Fruit fly (Drosophila melanogaster) whole organism, embryonic: ENCODE measurements around the gene AIMP2.

Experiments
- Awh ChIP-seq: fragments of 200-800 bp; sonication (Bioruptor generic); IDR thresholded peaks from 2 replicates; pipeline ENCODE4, ENCODE4 v1.3.6; 2022; ENCODE audit warnings: missing biosample characterization, missing genetic modification characterization
- CG10366 ChIP-seq: fragments of 200-800 bp; sonication (Bioruptor generic); IDR thresholded peaks from 2 replicates; pipeline ENCODE4 v1.3.6; 2022; ENCODE audit warnings: missing biosample characterization, missing genetic modification characterization
- CG12219 ChIP-seq: fragments of 200-800 bp; sonication (Bioruptor generic); optimal IDR thresholded peaks from 3 replicates; lab custom pipeline; 2018; ENCODE audit warnings: missing biosample characterization, mild to moderate bottlenecking, missing genetic modification characterization
- CG12659 ChIP-seq: fragments of 200-800 bp; sonication (Bioruptor generic); optimal IDR thresholded peaks from 3 replicates; lab custom pipeline; 2017; ENCODE audit warnings: mild to moderate bottlenecking, missing biosample characterization, missing genetic modification reagents, missing genetic modification characterization
- CG14050 ChIP-seq: fragments of 200-800 bp; sonication (Bioruptor generic); IDR thresholded peaks from 3 replicates; pipeline ENCODE4 v1.3.6; 2022; ENCODE audit warnings: missing biosample characterization, missing genetic modification characterization
- CG15696 ChIP-seq: fragments of 200-800 bp; sonication (Bioruptor generic); optimal IDR thresholded peaks from 2 replicates; lab custom pipeline; 2019; ENCODE audit warnings: missing biosample characterization, mild to moderate bottlenecking, missing genetic modification characterization, moderate library complexity
- CG17912 ChIP-seq: fragments of 200-800 bp; sonication (Bioruptor generic); optimal IDR thresholded peaks from 2 replicates; lab custom pipeline; 2018; ENCODE audit warnings: missing biosample characterization, mild to moderate bottlenecking, missing genetic modification characterization
- CG2199 ChIP-seq: fragments of 200-800 bp; sonication (Bioruptor generic); IDR thresholded peaks from 3 replicates; pipeline ENCODE4 v1.3.6; 2022; ENCODE audit warnings: missing biosample characterization, missing genetic modification characterization
- CG31441 ChIP-seq: fragments of 200-800 bp; sonication (Bioruptor generic); IDR thresholded peaks from 2 replicates; pipeline ENCODE4 v1.3.6; 2022; ENCODE audit warnings: missing biosample characterization, missing genetic modification characterization
- CG3847 ChIP-seq: fragments of 200-800 bp; sonication (Bioruptor generic); IDR thresholded peaks from 2 replicates; pipeline ENCODE4 v1.3.6; 2022; ENCODE audit warnings: missing biosample characterization, missing genetic modification characterization
- CG4360 ChIP-seq: fragments of 200-800 bp; sonication (Bioruptor generic); IDR thresholded peaks from 2 replicates; pipeline ENCODE4 v1.3.6; 2022; ENCODE audit warnings: missing biosample characterization, missing genetic modification characterization
- CG5180 ChIP-seq: fragments of 200-800 bp; sonication (Bioruptor generic); optimal IDR thresholded peaks from 3 replicates; lab custom pipeline; 2017; ENCODE audit warnings: missing biosample characterization, missing genetic modification characterization, mild to moderate bottlenecking, moderate library complexity, missing genetic modification reagents
- CG6765 ChIP-seq: fragments of 200-800 bp; sonication (Bioruptor generic); optimal IDR thresholded peaks from 3 replicates; lab custom pipeline; 2017; ENCODE audit warnings: missing biosample characterization, mild to moderate bottlenecking, missing genetic modification characterization
- CG6813 ChIP-seq: fragments of 200-800 bp; sonication (Bioruptor generic); optimal IDR thresholded peaks from 2 replicates; lab custom pipeline; 2017; ENCODE audit warnings: missing biosample characterization, missing genetic modification characterization, mild to moderate bottlenecking, moderate library complexity, missing genetic modification reagents
- CG6854 ChIP-seq: fragments of 200-800 bp; sonication (Bioruptor generic); optimal IDR thresholded peaks from 3 replicates; lab custom pipeline; 2017; ENCODE audit warnings: missing biosample characterization, mild to moderate bottlenecking, missing genetic modification characterization
- CG7372 ChIP-seq: fragments of 200-800 bp; sonication (Bioruptor generic); IDR thresholded peaks from 2 replicates; pipeline ENCODE4 v1.3.6; 2022; ENCODE audit warnings: missing biosample characterization, missing genetic modification characterization
- CG8359 ChIP-seq: fragments of 200-800 bp; sonication (Bioruptor generic); optimal IDR thresholded peaks from 2 replicates; lab custom pipeline; 2017; ENCODE audit warnings: missing biosample characterization, mild to moderate bottlenecking, missing genetic modification characterization, borderline replicate concordance
- CG8924 ChIP-seq: fragments of 200-800 bp; optimal IDR thresholded peaks from 3 replicates; lab custom pipeline; 2019; ENCODE audit warnings: missing biosample characterization, mild to moderate bottlenecking, missing genetic modification characterization, moderate library complexity
- CG9817 ChIP-seq: fragments of 200-800 bp; sonication (Bioruptor generic); optimal IDR thresholded peaks from 2 replicates; lab custom pipeline; 2018; ENCODE audit warnings: missing biosample characterization, mild to moderate bottlenecking, missing genetic modification characterization, moderate library complexity
- Dad ChIP-seq: fragments of 200-800 bp; sonication (Bioruptor generic); optimal IDR thresholded peaks from 3 replicates; lab custom pipeline; 2016; ENCODE audit warnings: missing biosample characterization, missing genetic modification characterization
- Elba2 ChIP-seq: fragments of 200-800 bp; sonication (Bioruptor generic); optimal IDR thresholded peaks from 3 replicates; lab custom pipeline; 2016; ENCODE audit warnings: missing biosample characterization, missing genetic modification characterization
- Hand ChIP-seq: fragments of 200-800 bp; sonication (Bioruptor generic); optimal IDR thresholded peaks from 2 replicates; lab custom pipeline; 2017; ENCODE audit warnings: mild to moderate bottlenecking, missing biosample characterization, missing genetic modification reagents, missing genetic modification characterization
- Hr51 ChIP-seq, 2 experiments: fragments of 200-800 bp; sonication (Bioruptor generic); optimal IDR thresholded peaks; 2 replicates in 1 of 2; 3 replicates in 1 of 2; lab custom pipeline; 2016 to 2018; ENCODE audit warnings: missing biosample characterization in 2 of 2, missing genetic modification characterization in 2 of 2, mild to moderate bottlenecking in 1 of 2, moderate library complexity in 1 of 2
- Poxn ChIP-seq: fragments of 200-800 bp; sonication (Bioruptor generic); IDR thresholded peaks from 2 replicates; pipeline ENCODE4 v1.3.6; 2022; ENCODE audit warnings: missing biosample characterization, missing genetic modification characterization
- Scr ChIP-seq: fragments of 200-800 bp; sonication (Bioruptor generic); IDR thresholded peaks from 2 replicates; pipeline ENCODE4 v1.3.6; 2022; ENCODE audit warnings: missing biosample characterization, missing genetic modification characterization; ENCODE audit not compliant: partially characterized antibody
- Side ChIP-seq: fragments of 200-800 bp; sonication (Bioruptor generic); optimal IDR thresholded peaks from 2 replicates; lab custom pipeline; 2016; ENCODE audit warnings: missing biosample characterization, missing genetic modification characterization
- Stat92E ChIP-seq, 3 experiments: fragments of >200 bp in 2 of 3; fragments of 200-800 bp in 1 of 3; sonication (Bioruptor generic) in 1 of 3; optimal IDR thresholded peaks; 2 replicates each; lab custom pipeline; 2017 to 2019; ENCODE audit warnings: missing biosample characterization in 3 of 3, missing genetic modification characterization in 3 of 3, mild to moderate bottlenecking in 1 of 3, moderate library complexity in 1 of 3
- ab ChIP-seq: fragments of 200-800 bp; sonication (Bioruptor generic); optimal IDR thresholded peaks from 2 replicates; lab custom pipeline; 2016; ENCODE audit warnings: missing biosample characterization, missing genetic modification characterization
- ac ChIP-seq: fragments of 200-800 bp; sonication (Bioruptor generic); optimal IDR thresholded peaks from 3 replicates; lab custom pipeline; 2017; ENCODE audit warnings: missing biosample characterization, mild to moderate bottlenecking, missing genetic modification characterization
- bowl ChIP-seq: fragments of 200-800 bp; sonication (Bioruptor generic); IDR thresholded peaks from 2 replicates; pipeline ENCODE4 v1.3.6; 2022; ENCODE audit warnings: missing biosample characterization, missing genetic modification characterization
- cato ChIP-seq: fragments of 200-800 bp; sonication (Bioruptor generic); optimal IDR thresholded peaks from 2 replicates; lab custom pipeline; 2016; ENCODE audit warnings: missing biosample characterization, missing genetic modification characterization, borderline replicate concordance
- dmrt99B ChIP-seq: fragments of 200-800 bp; sonication (Bioruptor generic); optimal IDR thresholded peaks from 2 replicates; lab custom pipeline; 2018; ENCODE audit warnings: missing biosample characterization, mild to moderate bottlenecking, missing genetic modification characterization, moderate library complexity
- hb ChIP-seq: fragments of 200-800 bp; sonication (Bioruptor generic); IDR thresholded peaks from 3 replicates; pipeline ENCODE4 v1.3.6; 2022; ENCODE audit warnings: missing biosample characterization, missing genetic modification characterization; ENCODE audit not compliant: partially characterized antibody
- lov ChIP-seq, 2 experiments: fragments of 200-800 bp in 1 of 2; fragments of >200 bp in 1 of 2; sonication (Bioruptor generic) in 1 of 2; IDR thresholded peaks in 1 of 2; optimal IDR thresholded peaks in 1 of 2; 2 replicates in 1 of 2; 3 replicates in 1 of 2; pipeline versions ENCODE4 v1.3.6 to Lab custom; 2017 to 2022; ENCODE audit warnings: missing biosample characterization in 1 of 2, missing genetic modification characterization in 1 of 2
- mam ChIP-seq: fragments of 200-800 bp; sonication (Bioruptor generic); optimal IDR thresholded peaks from 3 replicates; lab custom pipeline; 2016; ENCODE audit warnings: missing biosample characterization, missing genetic modification characterization
- oc ChIP-seq: fragments of 200-800 bp; sonication (Bioruptor generic); optimal IDR thresholded peaks from 2 replicates; lab custom pipeline; 2018; ENCODE audit warnings: missing biosample characterization, mild to moderate bottlenecking, missing genetic modification characterization, moderate library complexity
- onecut ChIP-seq: fragments of 200-800 bp; sonication (Bioruptor generic); IDR thresholded peaks from 2 replicates; pipeline ENCODE4 v1.3.6; 2022; ENCODE audit warnings: missing biosample characterization, missing genetic modification characterization
- phol ChIP-seq: fragments of 200-800 bp; sonication (Bioruptor generic); optimal IDR thresholded peaks from 3 replicates; lab custom pipeline; 2018; ENCODE audit warnings: missing biosample characterization, mild to moderate bottlenecking, missing genetic modification characterization, moderate library complexity
- pnt ChIP-seq: fragments of 200-800 bp; sonication (Bioruptor generic); optimal IDR thresholded peaks from 3 replicates; lab custom pipeline; 2016; ENCODE audit warnings: missing biosample characterization, missing genetic modification characterization
- seq ChIP-seq: fragments of 200-800 bp; sonication (Bioruptor generic); IDR thresholded peaks from 2 replicates; pipeline ENCODE4 v1.3.6; 2022; ENCODE audit warnings: missing biosample characterization, missing genetic modification characterization
- slbo ChIP-seq: fragments of 200-800 bp; sonication (Bioruptor generic); IDR thresholded peaks from 2 replicates; pipeline ENCODE4 v1.3.6; 2022; ENCODE audit warnings: missing biosample characterization, missing genetic modification characterization
- sug ChIP-seq: fragments of 200-800 bp; optimal IDR thresholded peaks from 2 replicates; lab custom pipeline; 2019; ENCODE audit warnings: missing biosample characterization, mild to moderate bottlenecking, missing genetic modification characterization, moderate library complexity
- z ChIP-seq: fragments of 200-800 bp; sonication (Bioruptor generic); IDR thresholded peaks from 3 replicates; pipeline ENCODE4 v1.3.6; 2022; ENCODE audit warnings: missing biosample characterization, missing genetic modification characterization
- zfh2 ChIP-seq: fragments of 200-800 bp; sonication (Bioruptor generic); optimal IDR thresholded peaks from 2 replicates; lab custom pipeline; 2016; ENCODE audit warnings: missing biosample characterization, missing genetic modification characterization

The AIMP2 gene

DNA sequence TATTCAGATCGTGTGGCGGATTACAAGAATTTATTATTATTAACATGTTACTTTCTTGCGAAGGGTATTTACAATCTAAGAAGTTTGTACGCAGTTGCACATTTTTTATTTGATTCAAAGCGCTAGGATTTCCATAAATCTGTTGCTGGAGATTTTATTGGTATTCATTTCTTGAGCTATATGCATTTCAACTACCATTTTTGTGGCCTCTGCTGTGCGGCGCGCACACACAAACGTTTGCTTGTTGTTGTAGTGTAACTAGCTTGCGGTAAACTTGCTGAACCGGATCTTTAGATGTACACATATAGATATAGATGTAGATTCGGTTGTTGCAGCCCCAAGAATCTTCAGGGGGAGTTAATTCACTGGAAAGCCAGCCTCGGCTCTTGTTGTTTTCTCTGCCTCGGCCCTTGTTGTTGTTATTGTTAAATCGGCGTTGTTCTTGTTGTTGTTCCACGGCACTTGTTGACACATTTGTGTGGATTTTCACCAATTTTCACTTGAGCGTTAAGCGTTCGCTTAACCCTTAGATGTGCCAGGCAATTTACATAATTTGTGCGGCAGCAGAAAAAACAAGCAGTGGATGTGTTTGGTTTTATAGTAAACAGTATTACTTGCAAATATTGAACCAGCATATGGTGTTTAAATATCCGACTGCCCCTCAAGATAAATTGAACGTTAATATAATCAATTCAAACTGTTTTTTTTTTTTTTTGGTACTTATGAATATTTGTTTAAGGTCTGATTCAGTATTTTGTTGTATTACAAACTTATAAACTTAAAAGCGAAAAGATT is 7.6 kb downstream of the AIMP2 start (continued):
- TF ChIP-seq CG9817 (tag; lab: Kevin White, UChicago): peak; percentile 13
- no peak for TF ChIP-seq ac (GFP tag; lab: Kevin White, UChicago)
- peak; percentile 46 for TF ChIP-seq CG5180

DNA sequence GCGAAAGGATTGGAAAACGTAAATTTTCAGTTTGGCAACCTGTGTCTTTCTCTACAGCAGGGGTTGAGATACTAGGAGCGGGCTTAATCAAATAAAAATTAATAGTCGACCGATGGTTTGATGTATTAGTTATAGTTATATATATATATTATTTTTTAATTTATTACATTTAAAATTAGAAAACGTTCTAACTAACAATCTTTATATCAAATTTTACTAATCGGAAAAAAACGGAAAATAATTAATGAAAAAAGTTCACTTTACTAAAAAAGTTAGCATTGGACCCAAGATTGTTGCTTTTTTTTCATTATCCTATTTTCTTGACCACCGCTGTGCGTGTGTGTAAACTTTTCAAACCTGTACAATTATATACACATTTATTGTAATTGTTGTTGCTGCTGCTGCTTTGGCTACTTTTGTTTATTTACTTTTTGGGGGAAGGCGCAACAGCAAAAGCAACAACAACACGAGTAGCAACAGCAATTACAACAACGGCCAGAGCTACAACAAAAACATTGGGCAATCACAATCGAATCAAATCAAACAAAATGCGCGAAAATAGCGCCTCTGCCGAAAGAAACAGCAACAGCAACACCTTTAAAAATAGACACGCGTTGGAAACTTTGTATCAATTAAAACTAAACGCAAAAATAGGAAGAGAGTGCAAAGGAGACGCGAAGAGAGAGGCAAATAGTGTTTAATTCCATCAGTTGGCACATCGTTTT is 9.3 kb downstream of the AIMP2 start:
- peak; percentile 36 for TF ChIP-seq CG3847 (GFP tag; lab: Robert Waterston, UW)
- peak; percentile 23; the same call in 1 of the 3 replicates for TF ChIP-seq CG14050 (GFP tag; lab: Robert Waterston, UW)
- no peak for TF ChIP-seq z (GFP tag; lab: Robert Waterston, UW)
- TF ChIP-seq seq (GFP tag; lab: Robert Waterston, UW): peak; percentile 32; the same call in 1 of the 2 replicates
- TF ChIP-seq Dad: no peak
- TF ChIP-seq CG7372 (GFP tag; lab: Robert Waterston, UW): peak; percentile 58
- TF ChIP-seq Scr (GFP tag; lab: Robert Waterston, UW): no peak
- TF ChIP-seq CG31441: peak; percentile 78
- peak; percentile 73 for TF ChIP-seq CG4360 (GFP tag; lab: Robert Waterston, UW)
- peak in 1 of 2 experiments; percentile 85 for TF ChIP-seq Hr51 (GFP tag; optimal IDR thresholded peaks at IDR 0.05; lab: Kevin White, UChicago)
- TF ChIP-seq CG12659 (GFP tag; lab: Kevin White, UChicago): peak; percentile 59
- peak; percentile 60 for TF ChIP-seq phol
- peak; percentile 16 for TF ChIP-seq sug (tag; lab: Kevin White, UChicago)
- no peak for TF ChIP-seq CG2199
- TF ChIP-seq oc (tag; lab: Kevin White, UChicago): peak; percentile 33
- no peak for TF ChIP-seq ab (GFP tag; lab: Kevin White, UChicago)
- peak; percentile 12; the same call in 1 of the 2 replicates for TF ChIP-seq Awh
- TF ChIP-seq CG6813 (GFP tag; lab: Kevin White, UChicago): peak; percentile 40
- TF ChIP-seq Hand (GFP tag; lab: Kevin White, UChicago): peak; percentile 41
- no peak for TF ChIP-seq pnt
- TF ChIP-seq Stat92E (GFP tag; optimal IDR thresholded peaks at IDR 0.05; lab: Kevin White, UChicago): no peak
- peak; percentile 23; the same call in 1 of the 2 replicates for TF ChIP-seq CG10366 (GFP tag; lab: Robert Waterston, UW)
- peak; percentile 39 for TF ChIP-seq CG6765 (GFP tag; lab: Kevin White, UChicago)
- TF ChIP-seq CG8924 (tag; lab: Kevin White, UChicago): peak; percentile 77
- no peak for TF ChIP-seq Poxn (GFP tag; lab: Robert Waterston, UW)
- peak; percentile 6 for TF ChIP-seq zfh2 (GFP tag; lab: Kevin White, UChicago)
- TF ChIP-seq mam (GFP tag; lab: Kevin White, UChicago): no peak
- peak; percentile 4 for TF ChIP-seq CG8359 (GFP tag; lab: Kevin White, UChicago)
- TF ChIP-seq lov (optimal IDR thresholded peaks at IDR 0.05; lab: Kevin White, UChicago): no peak
- TF ChIP-seq lov (GFP tag; IDR thresholded peaks at IDR 0.05; lab: Robert Waterston, UW): no peak
- no peak for TF ChIP-seq Elba2
- no peak for TF ChIP-seq cato
- TF ChIP-seq dmrt99B (tag; lab: Kevin White, UChicago): peak; percentile 73
- TF ChIP-seq slbo (GFP tag; lab: Robert Waterston, UW): peak; percentile 50; the same call in 1 of the 2 replicates
- TF ChIP-seq bowl (GFP tag; lab: Robert Waterston, UW): no peak
- no peak for TF ChIP-seq hb (GFP tag; lab: Robert Waterston, UW)
- no peak for TF ChIP-seq CG12219 (GFP tag; lab: Kevin White, UChicago)
- TF ChIP-seq onecut (GFP tag; lab: Robert Waterston, UW): 0 out of 2 replicates have a peak, but pooled peaks have one; percentile 6
- no peak for TF ChIP-seq CG17912 (GFP tag; lab: Kevin White, UChicago)
- peak; percentile 26 for TF ChIP-seq CG15696 (tag; lab: Kevin White, UChicago)
- peak; percentile 17 for TF ChIP-seq CG6854 (GFP tag; lab: Kevin White, UChicago)
- TF ChIP-seq Side (GFP tag; lab: Kevin White, UChicago): no peak
